Worm (Caenorhabditis elegans) whole organism, L4 larva: ENCODE measurements around the gene C32D5.11.

Experiments
- F37D6.2 ChIP-seq: sonication (generic microtip); optimal IDR thresholded peaks from 2 replicates; lab custom pipeline; 2016; ENCODE audit warnings: mild to moderate bottlenecking, missing genetic modification characterization, missing compliant biosample characterization
- T20F7.1 ChIP-seq: fragments of 200-800 bp; sonication (Bioruptor generic); optimal IDR thresholded peaks from 2 replicates; lab custom pipeline; 2018; ENCODE audit warnings: mild to moderate bottlenecking, missing genetic modification characterization, missing compliant biosample characterization
- T26A8.4 ChIP-seq: fragments of 200-800 bp; sonication (Bioruptor generic); IDR thresholded peaks from 2 replicates; pipeline ENCODE4 v1.3.6; 2022; ENCODE audit warnings: missing genetic modification characterization, missing compliant biosample characterization
- Y105C5A.15 ChIP-seq: fragments of 200-800 bp; sonication (Bioruptor generic); IDR thresholded peaks from 2 replicates; pipeline ENCODE4 v1.3.6; 2022; ENCODE audit warnings: missing genetic modification characterization, missing compliant biosample characterization
- ZK337.2 ChIP-seq: fragments of 200-800 bp; sonication (Bioruptor generic); IDR thresholded peaks from 2 replicates; pipeline ENCODE4 v1.3.6; 2022; ENCODE audit warnings: missing genetic modification reagents, missing genetic modification characterization, missing compliant biosample characterization
- ZK546.5 ChIP-seq, 2 experiments: sonication (generic microtip); optimal IDR thresholded peaks; 2 replicates each; lab custom pipeline; 2017; ENCODE audit warnings: missing biosample characterization in 2 of 2, missing genetic modification characterization in 2 of 2
- aha-1 ChIP-seq: fragments of 150-350 bp; peaks from one replicate; lab custom pipeline; 2014; ENCODE audit warnings: missing biosample characterization, missing genetic modification characterization
- attf-4 ChIP-seq: sonication (generic microtip); optimal IDR thresholded peaks from 3 replicates; lab custom pipeline; 2017; ENCODE audit warnings: missing biosample characterization, missing genetic modification characterization
- ceh-28 ChIP-seq: fragments of 150-350 bp; optimal IDR thresholded peaks from 2 replicates; lab custom pipeline; 2014; ENCODE audit warnings: missing biosample characterization, missing genetic modification reagents, missing genetic modification characterization
- ceh-44 ChIP-seq: fragments of 200-800 bp; sonication (Bioruptor generic); IDR thresholded peaks from 2 replicates; pipeline ENCODE4 v1.3.6; 2022; ENCODE audit warnings: missing genetic modification reagents, missing genetic modification characterization, missing compliant biosample characterization
- ceh-62 ChIP-seq: sonication (generic microtip); optimal IDR thresholded peaks from 2 replicates; lab custom pipeline; 2017; ENCODE audit warnings: missing biosample characterization, missing genetic modification characterization
- dmd-6 ChIP-seq: fragments of 200-800 bp; sonication (Bioruptor generic); IDR thresholded peaks from 2 replicates; pipeline ENCODE4 v1.3.6; 2022; ENCODE audit warnings: missing genetic modification reagents, missing genetic modification characterization, missing compliant biosample characterization
- duxl-1 ChIP-seq: sonication (generic microtip); optimal IDR thresholded peaks from 2 replicates; lab custom pipeline; 2016; ENCODE audit warnings: mild to moderate bottlenecking, missing genetic modification characterization, moderate library complexity, missing compliant biosample characterization; ENCODE audit not compliant: poor library complexity
- dve-1 ChIP-seq: sonication (generic microtip); optimal IDR thresholded peaks from 2 replicates; lab custom pipeline; 2017; ENCODE audit warnings: antibody characterized with exemption, mild to moderate bottlenecking, missing genetic modification characterization, missing compliant biosample characterization; ENCODE audit not compliant: insufficient read depth
- fkh-10 ChIP-seq: fragments of 150-350 bp; optimal IDR thresholded peaks from 2 replicates; lab custom pipeline; 2014; ENCODE audit warnings: missing biosample characterization, missing genetic modification reagents, missing genetic modification characterization
- gei-8 ChIP-seq: fragments of 200-800 bp; sonication (Bioruptor generic); optimal IDR thresholded peaks from 2 replicates; lab custom pipeline; 2018; ENCODE audit warnings: mild to moderate bottlenecking, missing genetic modification characterization, missing compliant biosample characterization
- hif-1 ChIP-seq, 2 experiments: sonication (generic microtip); optimal IDR thresholded peaks; 2 replicates each; lab custom pipeline; 2016 to 2017; ENCODE audit warnings: missing compliant biosample characterization in 2 of 2, missing genetic modification characterization in 2 of 2, missing genetic modification reagents in 2 of 2, missing genotype in 2 of 2, mild to moderate bottlenecking in 1 of 2
- hlh-11 ChIP-seq: fragments of 200-800 bp; sonication (Bioruptor generic); optimal IDR thresholded peaks from 2 replicates; lab custom pipeline; 2018; ENCODE audit warnings: mild to moderate bottlenecking, missing genetic modification characterization, missing compliant biosample characterization
- hlh-30 ChIP-seq: sonication (generic microtip); optimal IDR thresholded peaks from 2 replicates; lab custom pipeline; 2017; ENCODE audit warnings: antibody characterized with exemption, mild to moderate bottlenecking, missing genetic modification characterization, missing compliant biosample characterization; ENCODE audit not compliant: insufficient read depth
- hmg-1.1 ChIP-seq: fragments of 200-800 bp; sonication (Bioruptor generic); IDR thresholded peaks from 2 replicates; pipeline ENCODE4 v1.3.6; 2022; ENCODE audit warnings: missing genetic modification reagents, missing genetic modification characterization, missing compliant biosample characterization
- lim-7 ChIP-seq: fragments of 200-800 bp; sonication (Bioruptor generic); IDR thresholded peaks from 2 replicates; pipeline ENCODE4 v1.3.6; 2022; ENCODE audit warnings: missing genetic modification characterization, missing compliant biosample characterization
- lin-29 ChIP-seq: fragments of 200-800 bp; sonication (Bioruptor generic); IDR thresholded peaks from 2 replicates; pipeline ENCODE4 v1.3.6; 2022; ENCODE audit warnings: missing genetic modification reagents, missing genetic modification characterization, missing compliant biosample characterization
- lin-38 ChIP-seq: fragments of 200-800 bp; sonication (Bioruptor generic); IDR thresholded peaks from 2 replicates; pipeline ENCODE4 v1.3.6; 2022; ENCODE audit warnings: missing genetic modification reagents, missing genetic modification characterization, missing compliant biosample characterization
- lir-3 ChIP-seq: sonication (generic microtip); optimal IDR thresholded peaks from 2 replicates; lab custom pipeline; 2016; ENCODE audit warnings: mild to moderate bottlenecking, missing genetic modification characterization, missing compliant biosample characterization
- lsy-2 ChIP-seq, 2 experiments: fragments of 150-350 bp in 1 of 2; sonication (generic microtip) in 1 of 2; optimal IDR thresholded peaks; 2 replicates each; lab custom pipeline; 2014 to 2017; ENCODE audit warnings: missing biosample characterization in 2 of 2, missing genetic modification characterization in 2 of 2
- madf-5 ChIP-seq, 2 experiments: fragments of 200-800 bp; sonication (Bioruptor generic); IDR thresholded peaks; 2 replicates each; pipeline ENCODE4 v1.3.6; 2022; ENCODE audit warnings: missing compliant biosample characterization in 2 of 2, missing genetic modification characterization in 2 of 2
- mdl-1 ChIP-seq, 2 experiments: fragments of 150-350 bp in 1 of 2; sonication (generic microtip) in 1 of 2; optimal IDR thresholded peaks; 2 replicates each; lab custom pipeline; 2014 to 2017; ENCODE audit warnings: missing biosample characterization in 2 of 2, missing genetic modification characterization in 2 of 2
- mep-1 ChIP-seq: fragments of 150-350 bp; sonication (generic microtip); optimal IDR thresholded peaks from 3 replicates; lab custom pipeline; 2014; ENCODE audit warnings: missing biosample characterization, missing genetic modification characterization
- mes-2 ChIP-seq: sonication (generic microtip); optimal IDR thresholded peaks from 2 replicates; lab custom pipeline; 2016; ENCODE audit warnings: missing genotype, mild to moderate bottlenecking, missing genetic modification characterization, missing compliant biosample characterization; ENCODE audit not compliant: poor library complexity, severe bottlenecking
- mxl-2 ChIP-seq: fragments of 200-800 bp; sonication (Bioruptor generic); conservative IDR thresholded peaks from 2 replicates; pipeline ENCODE4 v1.3.6; 2022; ENCODE audit warnings: missing genetic modification reagents, missing genetic modification characterization, missing compliant biosample characterization
- nhr-11 ChIP-seq: fragments of 150-350 bp; optimal IDR thresholded peaks from 2 replicates; lab custom pipeline; 2014; ENCODE audit warnings: missing biosample characterization, missing genetic modification characterization
- nhr-237 ChIP-seq: sonication (generic microtip); optimal IDR thresholded peaks from 2 replicates; lab custom pipeline; 2017; ENCODE audit warnings: missing biosample characterization, missing genetic modification characterization
- nhr-25 ChIP-seq: sonication (generic microtip); optimal IDR thresholded peaks from 2 replicates; lab custom pipeline; 2017; ENCODE audit warnings: missing genetic modification characterization, mild to moderate bottlenecking, missing compliant biosample characterization, antibody characterized with exemption, moderate library complexity, borderline replicate concordance; ENCODE audit not compliant: insufficient read depth
- nhr-28 ChIP-seq: fragments of 150-350 bp; optimal IDR thresholded peaks from 2 replicates; lab custom pipeline; 2014; ENCODE audit warnings: missing biosample characterization, missing genetic modification characterization
- nhr-41 ChIP-seq: fragments of 200-800 bp; sonication (Bioruptor generic); IDR thresholded peaks from 2 replicates; pipeline ENCODE4 v1.3.6; 2022; ENCODE audit warnings: missing genetic modification reagents, missing genetic modification characterization, missing compliant biosample characterization
- nhr-42 ChIP-seq: fragments of 200-800 bp; sonication (Bioruptor generic); IDR thresholded peaks from 2 replicates; pipeline ENCODE4 v1.3.6; 2022; ENCODE audit warnings: missing genetic modification characterization, missing compliant biosample characterization
- nhr-48 ChIP-seq: sonication (generic microtip); optimal IDR thresholded peaks from 2 replicates; lab custom pipeline; 2016; ENCODE audit warnings: mild to moderate bottlenecking, missing genetic modification characterization, missing compliant biosample characterization
- nhr-6 ChIP-seq: fragments of 150-350 bp; optimal IDR thresholded peaks from 2 replicates; lab custom pipeline; 2014; ENCODE audit warnings: missing biosample characterization, missing genetic modification characterization
- nhr-77 ChIP-seq: fragments of 150-350 bp; optimal IDR thresholded peaks from 2 replicates; lab custom pipeline; 2014; ENCODE audit warnings: missing biosample characterization, missing genetic modification characterization
- php-3 ChIP-seq: fragments of 200-800 bp; sonication (Bioruptor generic); IDR thresholded peaks from 2 replicates; pipeline ENCODE4 v1.3.6; 2022; ENCODE audit warnings: missing genetic modification reagents, missing genetic modification characterization, missing compliant biosample characterization
- pqm-1 ChIP-seq: sonication (generic microtip); optimal IDR thresholded peaks from 2 replicates; lab custom pipeline; 2017; ENCODE audit warnings: missing biosample characterization, missing genetic modification characterization
- set-16 ChIP-seq: fragments of 200-800 bp; sonication (Bioruptor generic); IDR thresholded peaks from 2 replicates; pipeline ENCODE4 v1.3.6; 2022; ENCODE audit warnings: missing genetic modification reagents, missing genetic modification characterization, missing compliant biosample characterization
- skn-1 ChIP-seq: fragments of 150-350 bp; optimal IDR thresholded peaks from 2 replicates; lab custom pipeline; 2014; ENCODE audit warnings: missing biosample characterization, missing genetic modification characterization
- snpc-1.2 ChIP-seq: fragments of 200-800 bp; sonication (Bioruptor generic); IDR thresholded peaks from 2 replicates; pipeline ENCODE4 v1.3.6; 2022; ENCODE audit warnings: missing genetic modification reagents, missing genetic modification characterization, missing compliant biosample characterization
- unc-130 ChIP-seq: sonication (generic microtip); optimal IDR thresholded peaks from 2 replicates; lab custom pipeline; 2016; ENCODE audit warnings: missing genetic modification reagents, missing genetic modification characterization, missing compliant biosample characterization
- unc-62 ChIP-seq, 3 experiments: fragments of 150-350 bp in 1 of 3; sonication (generic microtip); optimal IDR thresholded peaks in 2 of 3; peaks in 1 of 3; 1 replicate in 1 of 3; 2 replicates in 2 of 3; lab custom pipeline; 2014 to 2017; ENCODE audit warnings: missing biosample characterization in 3 of 3, missing genetic modification characterization in 3 of 3, missing genetic modification reagents in 3 of 3, missing genotype in 1 of 3
- zfp-3 ChIP-seq: fragments of 200-800 bp; sonication (Bioruptor generic); conservative IDR thresholded peaks from 2 replicates; pipeline ENCODE4 v1.3.6; 2022; ENCODE audit warnings: missing genetic modification reagents, missing genetic modification characterization, missing compliant biosample characterization
- ztf-7 ChIP-seq: fragments of 150-350 bp; optimal IDR thresholded peaks from 2 replicates; lab custom pipeline; 2014; ENCODE audit warnings: missing biosample characterization, missing genetic modification characterization

Gene C32D5.11

DNA sequence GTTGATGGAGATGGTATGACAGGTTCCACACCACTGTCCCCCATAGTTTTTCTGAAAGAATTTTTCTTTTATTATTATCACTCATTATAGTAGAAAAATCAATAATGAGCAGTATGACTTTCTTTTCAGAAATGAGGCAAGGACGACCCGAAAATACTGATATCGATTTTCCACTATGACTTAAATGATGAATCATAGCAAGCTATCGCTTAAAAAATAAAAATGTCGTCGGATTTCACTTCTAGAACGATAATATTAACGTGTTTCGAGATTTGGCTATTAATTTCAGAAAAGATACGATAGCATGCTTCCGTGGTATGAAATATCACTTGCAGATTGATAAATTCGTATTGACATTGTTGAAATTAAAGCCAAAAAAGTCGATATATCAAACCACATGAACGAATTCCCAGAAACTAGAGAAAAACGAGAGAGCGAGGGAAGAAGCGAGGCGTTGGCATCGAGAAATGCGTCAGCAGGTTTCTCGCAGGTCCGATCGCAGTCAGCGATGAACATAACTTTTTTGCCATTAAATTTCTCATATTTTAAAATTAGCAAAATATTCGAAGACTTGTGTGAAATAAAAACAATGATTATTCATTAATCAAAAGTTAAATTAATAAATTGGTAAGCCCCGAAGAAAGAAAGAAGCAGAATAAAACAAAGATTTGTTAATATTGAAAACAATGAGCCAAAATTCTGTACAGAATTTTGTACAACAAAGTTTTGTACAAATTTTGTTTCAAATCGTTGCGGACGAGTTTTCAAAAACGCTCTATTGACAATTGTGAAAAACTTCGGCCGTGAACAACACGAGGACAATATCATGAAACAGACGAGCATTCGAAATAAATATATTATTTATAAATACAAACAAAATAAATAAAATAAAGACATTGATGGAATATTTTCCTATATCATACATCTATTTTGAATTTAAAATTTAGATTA is at the start of gene C32D5.11:
Gene C32D5.11, minus strand, starts transcription at position 51 of the 951 bp plus-strand sequence.
- TF ChIP-seq nhr-48, result peak; percentile 26
- no peak for TF ChIP-seq gei-8 (GFP tag; lab: Kevin White, UChicago)
- no peak for TF ChIP-seq nhr-42
- TF ChIP-seq ztf-7 (tag; lab: Kevin White, UChicago), result peak; percentile 57
- peak; percentile 29 for TF ChIP-seq fkh-10 (GFP tag; lab: Kevin White, UChicago)
- TF ChIP-seq nhr-25, result peak; percentile 14
- peak; percentile 77 for TF ChIP-seq mep-1 (tag; lab: Kevin White, UChicago)
- TF ChIP-seq ceh-28 (tag; lab: Kevin White, UChicago), result peak; percentile 34
- 0 out of 2 replicates have a peak, but pooled peaks have one; percentile 8 for TF ChIP-seq ZK337.2
- TF ChIP-seq mdl-1 (tag; optimal IDR thresholded peaks at IDR 0.05; lab: Kevin White, UChicago), result peak in 1 of 2 experiments; percentile 46
- TF ChIP-seq unc-130 (GFP tag; lab: Kevin White, UChicago), result peak; percentile 40
- TF ChIP-seq nhr-28, result peak; percentile 70
- peak; percentile 66 for TF ChIP-seq duxl-1
- TF ChIP-seq php-3 (GFP tag; lab: Robert Waterston, UW), result no peak
- TF ChIP-seq F37D6.2 (tag; lab: Kevin White, UChicago), result peak; percentile 0
- TF ChIP-seq zfp-3 (GFP tag; lab: Robert Waterston, UW), result no peak
- TF ChIP-seq snpc-1.2 (GFP tag; lab: Robert Waterston, UW), result no peak
- no peak for TF ChIP-seq pqm-1
- TF ChIP-seq dmd-6 (GFP tag; lab: Robert Waterston, UW), result peak; percentile 55
- no peak for TF ChIP-seq set-16 (GFP tag; lab: Robert Waterston, UW)
- TF ChIP-seq lsy-2 (tag; optimal IDR thresholded peaks at IDR 0.05; lab: Kevin White, UChicago), result peak in 1 of 2 experiments; percentile 87
- no peak for TF ChIP-seq lin-29 (GFP tag; lab: Robert Waterston, UW)
- TF ChIP-seq mes-2, result peak; percentile 88
- TF ChIP-seq nhr-6 (tag; lab: Kevin White, UChicago), result no peak
- TF ChIP-seq T26A8.4 (GFP tag; lab: Robert Waterston, UW), result peak; percentile 55
- no peak for TF ChIP-seq unc-62 (GFP tag; optimal IDR thresholded peaks at IDR 0.05 in 1 of 2; lab: Kevin White, UChicago)
- TF ChIP-seq unc-62 (tag; optimal IDR thresholded peaks at IDR 0.05; lab: Kevin White, UChicago), result no peak
- no peak for TF ChIP-seq madf-5 (GFP tag; IDR thresholded peaks at IDR 0.05; lab: Robert Waterston, UW)
- TF ChIP-seq ceh-62 (tag; lab: Kevin White, UChicago), result no peak
- TF ChIP-seq nhr-77 (tag; lab: Kevin White, UChicago), result peak; percentile 30
- no peak for TF ChIP-seq attf-4 (tag; lab: Kevin White, UChicago)
- TF ChIP-seq nhr-237 (tag; lab: Kevin White, UChicago), result no peak
- no peak for TF ChIP-seq lir-3 (tag; lab: Kevin White, UChicago)
- no peak for TF ChIP-seq lim-7 (GFP tag; lab: Robert Waterston, UW)
- peak; percentile 61 for TF ChIP-seq dve-1
- peak; percentile 44 for TF ChIP-seq T20F7.1 (GFP tag; lab: Kevin White, UChicago)
- TF ChIP-seq ceh-44 (GFP tag; lab: Robert Waterston, UW), result no peak
- peak; percentile 96 for TF ChIP-seq aha-1
- no peak for TF ChIP-seq skn-1 (tag; lab: Kevin White, UChicago)
- no peak for TF ChIP-seq Y105C5A.15 (GFP tag; lab: Robert Waterston, UW)
- peak; percentile 75 for TF ChIP-seq hlh-11 (tag; lab: Kevin White, UChicago)
- no peak for TF ChIP-seq mxl-2
- TF ChIP-seq hmg-1.1 (GFP tag; lab: Robert Waterston, UW), result peak; percentile 61; the same call in 1 of the 2 replicates
- TF ChIP-seq nhr-41 (GFP tag; lab: Robert Waterston, UW), result no peak
- peak; percentile 65 for TF ChIP-seq lin-38 (GFP tag; lab: Robert Waterston, UW)
- peak; percentile 60 for TF ChIP-seq nhr-11 (tag; lab: Kevin White, UChicago)
- peak in 1 of 2 experiments; percentile 43 for TF ChIP-seq hif-1 (tag; optimal IDR thresholded peaks at IDR 0.05; lab: Kevin White, UChicago)
- peak; percentile 82 for TF ChIP-seq hlh-30
- no peak for TF ChIP-seq ZK546.5 (tag; optimal IDR thresholded peaks at IDR 0.05; lab: Kevin White, UChicago)
